Fruit fly (Drosophila melanogaster): Measurements from ENCODE around the gene CG34183.

Gene CG34183

dm6 chr2L:9863479-9863878 lies 27.1 kb downstream of the CG34183 start:
- no peak for TF ChIP-seq jim (GFP tag; optimal IDR thresholded peaks at IDR 0.05)
- TF ChIP-seq Jra (GFP tag; optimal IDR thresholded peaks at IDR 0.05), result no peak
- no peak for TF ChIP-seq h (GFP tag; optimal IDR thresholded peaks at IDR 0.05)
- TF ChIP-seq Hr83 (GFP tag; optimal IDR thresholded peaks at IDR 0.05; ENCODE audit: poor library complexity, severe bottlenecking), result no peak
- no peak for TF ChIP-seq brk (GFP tag; optimal IDR thresholded peaks at IDR 0.05)
- TF ChIP-seq usp (GFP tag; optimal IDR thresholded peaks at IDR 0.05), result no peak
- no peak for TF ChIP-seq Dif (GFP tag; optimal IDR thresholded peaks at IDR 0.05; ENCODE audit: partially characterized antibody)
- TF ChIP-seq sv (GFP tag; optimal IDR thresholded peaks at IDR 0.05), result no peak
- TF ChIP-seq Dfd (GFP tag; optimal IDR thresholded peaks at IDR 0.05), result no peak
- no peak for TF ChIP-seq woc (GFP tag; optimal IDR thresholded peaks at IDR 0.05)
- TF ChIP-seq dmrt93B (GFP tag; optimal IDR thresholded peaks at IDR 0.05), result no peak
- TF ChIP-seq CG9705 (GFP tag; optimal IDR thresholded peaks at IDR 0.05), result no peak
- no peak for TF ChIP-seq psq (GFP tag; optimal IDR thresholded peaks at IDR 0.05)
- TF ChIP-seq rgr (GFP tag; optimal IDR thresholded peaks at IDR 0.05), result no peak
- no peak for TF ChIP-seq pan (optimal IDR thresholded peaks at IDR 0.05)
- TF ChIP-seq Vsx2 (GFP tag; optimal IDR thresholded peaks at IDR 0.05; ENCODE audit: partially characterized antibody), result no peak
- no peak for TF ChIP-seq Hnf4 (GFP tag; optimal IDR thresholded peaks at IDR 0.05)

- TF ChIP-seq jim (GFP tag; optimal IDR thresholded peaks at IDR 0.05), result no peak
- no peak for TF ChIP-seq N (GFP tag; optimal IDR thresholded peaks at IDR 0.05)
- TF ChIP-seq CG9705 (GFP tag; optimal IDR thresholded peaks at IDR 0.05), result no peak
- no peak for TF ChIP-seq sage (GFP tag; optimal IDR thresholded peaks at IDR 0.05)
- TF ChIP-seq HLH106 (tag; optimal IDR thresholded peaks at IDR 0.05), result no peak
- TF ChIP-seq fru (GFP tag; optimal IDR thresholded peaks at IDR 0.05), result no peak
- no peak for TF ChIP-seq sv (GFP tag; optimal IDR thresholded peaks at IDR 0.05)
- TF ChIP-seq Hr78 (GFP tag; optimal IDR thresholded peaks at IDR 0.05), result no peak
- no peak for TF ChIP-seq dl (GFP tag; optimal IDR thresholded peaks at IDR 0.05; ENCODE audit: insufficient read depth in 1 of 2, partially characterized antibody in 2 of 2)
- TF ChIP-seq Hnf4 (GFP tag; optimal IDR thresholded peaks at IDR 0.05), result no peak
- no peak for TF ChIP-seq CrebA (GFP tag; optimal IDR thresholded peaks at IDR 0.05; ENCODE audit: borderline replicate concordance)
- no peak for TF ChIP-seq Mio (GFP tag; optimal IDR thresholded peaks at IDR 0.05)
- no peak for TF ChIP-seq lola (GFP tag; optimal IDR thresholded peaks at IDR 0.05)
- no peak for TF ChIP-seq woc (GFP tag; optimal IDR thresholded peaks at IDR 0.05)
- TF ChIP-seq Sp1 (GFP tag; optimal IDR thresholded peaks at IDR 0.05), result no peak
Measured at dm6 chr2L:9862964-9863363, 27.6 kb downstream of the CG34183 start.

- TF ChIP-seq N (GFP tag; optimal IDR thresholded peaks at IDR 0.05) (no peak), Mio (GFP tag; optimal IDR thresholded peaks at IDR 0.05) (no peak), lola (GFP tag; optimal IDR thresholded peaks at IDR 0.05) (no peak), tai (GFP tag; optimal IDR thresholded peaks at IDR 0.05) (no peak), CG32264 (GFP tag; optimal IDR thresholded peaks at IDR 0.05) (no peak), sv (GFP tag; optimal IDR thresholded peaks at IDR 0.05) (no peak)
Measured at dm6 chr2L:9850788-9851187, 39.8 kb downstream of the CG34183 start.

Measured in whole organism, wandering third instar larva.